Worm (Caenorhabditis elegans): Measurements from ENCODE around the gene algn-7.

DNA sequence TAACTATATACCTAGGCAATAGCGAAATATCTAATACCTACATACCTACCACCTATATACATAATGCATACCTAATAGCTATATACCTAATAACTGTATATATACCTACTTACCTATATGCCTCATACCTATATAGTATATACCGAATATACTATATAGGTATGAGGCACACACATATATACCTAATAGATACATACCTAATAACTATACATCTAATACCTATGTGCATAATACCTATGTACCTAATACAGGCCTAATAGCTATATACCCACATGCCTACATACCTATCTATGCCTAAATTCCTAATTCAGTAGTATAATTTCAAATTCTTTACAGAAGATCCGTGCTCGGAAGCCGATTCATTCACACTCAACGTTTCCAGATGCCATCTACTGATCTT is 20.4 kb upstream of the algn-7 start:
- TF ChIP-seq ccch-3 (GFP tag; optimal IDR thresholded peaks at IDR 0.05), result no peak
- no peak for TF ChIP-seq T26A5.8 (tag; optimal IDR thresholded peaks at IDR 0.05)
